Worm (Caenorhabditis elegans): Measurements from ENCODE around the gene best-23.

Gene best-23

DNA sequence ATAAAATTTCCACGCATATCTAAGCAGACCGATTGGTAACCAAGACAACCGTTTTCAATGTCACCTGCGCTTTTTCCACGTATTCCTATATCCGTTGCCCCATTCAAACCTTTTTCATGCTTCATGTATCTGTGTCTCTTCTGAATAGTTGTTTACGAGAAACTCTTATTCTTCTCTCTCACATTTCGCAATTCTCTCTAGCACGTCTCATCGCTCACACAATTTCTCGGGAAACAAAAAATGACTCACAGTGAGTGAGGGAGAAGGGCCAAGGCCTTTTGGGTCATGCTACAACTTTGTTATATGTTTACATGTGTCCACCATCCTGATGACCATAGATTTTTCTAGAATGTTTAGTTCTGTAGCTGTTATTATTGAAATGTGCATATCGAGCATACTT is 20.1 kb downstream of the best-23 start:
- TF ChIP-seq sea-1 (GFP tag; conservative IDR thresholded peaks at IDR 0.05) = no peak
- TF ChIP-seq hnd-1 (tag; optimal IDR thresholded peaks at IDR 0.05) = no peak
- TF ChIP-seq tra-4 (tag; optimal IDR thresholded peaks at IDR 0.05) = no peak
- no peak for TF ChIP-seq scrt-1 (GFP tag; IDR thresholded peaks at IDR 0.05)
- TF ChIP-seq ets-7 (tag; optimal IDR thresholded peaks at IDR 0.05) = no peak
- no peak for TF ChIP-seq tbx-11 (GFP tag; IDR thresholded peaks at IDR 0.05)
- TF ChIP-seq ceh-36 (tag; optimal IDR thresholded peaks at IDR 0.05) = no peak
- no peak for TF ChIP-seq tbx-37 (GFP tag; conservative IDR thresholded peaks at IDR 0.05)
- TF ChIP-seq B0310.2 (tag; optimal IDR thresholded peaks at IDR 0.05) = no peak
- TF ChIP-seq F13C5.2 (tag; optimal IDR thresholded peaks at IDR 0.05) = no peak
- TF ChIP-seq hmbx-1 (tag; optimal IDR thresholded peaks at IDR 0.05) = no peak
- TF ChIP-seq pes-1 (GFP tag; IDR thresholded peaks at IDR 0.05) = no peak

DNA sequence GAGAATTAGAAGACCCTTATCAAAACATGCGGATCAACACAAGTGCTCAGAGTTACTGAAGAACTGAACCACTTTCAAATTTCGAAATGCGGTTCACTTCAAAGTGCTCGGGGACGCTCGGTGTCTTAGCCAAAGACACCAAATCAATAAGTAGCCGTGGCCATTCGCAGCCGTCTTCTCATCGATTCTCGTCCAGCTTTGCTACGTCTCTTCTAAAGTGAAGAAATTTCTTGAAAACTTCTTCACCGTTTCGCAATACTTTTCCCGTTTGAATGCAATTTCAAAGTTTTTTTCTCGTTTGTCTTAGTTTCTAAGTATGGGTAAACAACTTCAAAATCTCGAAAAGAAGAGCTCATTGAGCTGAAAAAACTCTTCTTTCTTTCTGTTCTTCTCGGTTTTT is 22.5 kb downstream of the best-23 start:
- TF ChIP-seq tbx-37 (GFP tag; conservative IDR thresholded peaks at IDR 0.05) = no peak
- TF ChIP-seq hmbx-1 (tag; optimal IDR thresholded peaks at IDR 0.05) = no peak
- no peak for TF ChIP-seq F13C5.2 (tag; optimal IDR thresholded peaks at IDR 0.05)
- TF ChIP-seq sea-1 (GFP tag; conservative IDR thresholded peaks at IDR 0.05) = no peak
- TF ChIP-seq hnd-1 (tag; optimal IDR thresholded peaks at IDR 0.05) = no peak
- no peak for TF ChIP-seq ceh-13 (GFP tag; optimal IDR thresholded peaks at IDR 0.05)
- no peak for TF ChIP-seq ama-1 (optimal IDR thresholded peaks at IDR 0.05)

DNA sequence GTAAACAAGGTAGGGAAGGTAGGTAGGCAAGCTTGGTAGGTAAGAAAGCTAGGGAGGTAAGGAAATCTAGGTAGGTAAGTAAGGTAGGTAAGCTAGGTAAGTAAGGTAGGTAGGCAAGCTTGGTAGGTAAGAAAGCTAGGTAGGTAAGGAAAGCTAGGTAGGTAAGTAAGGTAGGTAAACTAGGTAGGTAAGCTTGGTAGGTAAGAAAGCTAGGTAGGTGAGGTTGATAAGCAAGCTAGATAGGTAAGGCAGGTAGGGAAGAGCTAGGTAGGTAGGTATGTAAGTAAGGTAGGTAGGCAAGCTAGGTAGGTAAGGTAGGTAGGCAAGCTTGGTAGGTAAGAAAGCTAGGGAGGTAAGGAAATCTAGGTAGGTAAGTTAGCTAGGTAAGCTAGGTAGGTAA is 24.2 kb downstream of the best-23 start:
- TF ChIP-seq sea-1 (GFP tag; conservative IDR thresholded peaks at IDR 0.05) (0 out of 2 replicates have a peak, but pooled peaks have one; percentile 43), tbx-11 (GFP tag; IDR thresholded peaks at IDR 0.05) (peak; percentile 64)

DNA sequence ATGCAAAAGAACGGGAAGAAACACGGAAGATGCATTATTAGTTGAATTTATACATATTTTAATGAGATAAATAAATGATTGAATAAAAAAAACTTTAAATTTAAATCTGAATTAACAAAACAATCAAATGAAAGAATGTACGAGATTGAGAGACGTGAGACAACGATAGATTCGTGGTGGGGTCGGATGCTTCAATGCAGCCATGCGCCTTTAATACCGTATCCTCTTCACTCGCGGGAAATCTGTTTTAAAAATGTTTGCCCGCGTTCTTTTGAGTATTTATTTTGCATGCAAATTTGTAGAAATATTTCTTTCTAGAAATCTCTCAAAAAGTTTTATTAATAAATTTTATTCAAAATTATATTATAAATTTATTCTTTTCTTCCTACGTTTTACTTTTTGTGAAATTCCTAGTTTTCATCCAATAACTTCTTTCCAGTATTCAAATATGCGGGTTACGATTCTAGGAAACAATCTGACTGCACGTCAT is 27.0 kb downstream of the best-23 start, which contains the start of gene perm-1:
Gene perm-1, plus strand, starts transcription at position 440 of the 490 bp plus-strand sequence.
- TF ChIP-seq pes-1 (GFP tag; IDR thresholded peaks at IDR 0.05) = no peak
- no peak for TF ChIP-seq ama-1 (optimal IDR thresholded peaks at IDR 0.05)
- TF ChIP-seq hnd-1 (tag; optimal IDR thresholded peaks at IDR 0.05) = no peak
- TF ChIP-seq B0310.2 (tag; optimal IDR thresholded peaks at IDR 0.05) = no peak
- TF ChIP-seq scrt-1 (GFP tag; IDR thresholded peaks at IDR 0.05) = no peak
- TF ChIP-seq sea-1 (GFP tag; conservative IDR thresholded peaks at IDR 0.05) = no peak
- no peak for TF ChIP-seq hmbx-1 (tag; optimal IDR thresholded peaks at IDR 0.05)
- no peak for TF ChIP-seq F13C5.2 (tag; optimal IDR thresholded peaks at IDR 0.05)
- no peak for TF ChIP-seq tra-4 (tag; optimal IDR thresholded peaks at IDR 0.05)
- no peak for TF ChIP-seq ets-7 (tag; optimal IDR thresholded peaks at IDR 0.05)
- no peak for TF ChIP-seq aly-1 (tag; optimal IDR thresholded peaks at IDR 0.05)

DNA sequence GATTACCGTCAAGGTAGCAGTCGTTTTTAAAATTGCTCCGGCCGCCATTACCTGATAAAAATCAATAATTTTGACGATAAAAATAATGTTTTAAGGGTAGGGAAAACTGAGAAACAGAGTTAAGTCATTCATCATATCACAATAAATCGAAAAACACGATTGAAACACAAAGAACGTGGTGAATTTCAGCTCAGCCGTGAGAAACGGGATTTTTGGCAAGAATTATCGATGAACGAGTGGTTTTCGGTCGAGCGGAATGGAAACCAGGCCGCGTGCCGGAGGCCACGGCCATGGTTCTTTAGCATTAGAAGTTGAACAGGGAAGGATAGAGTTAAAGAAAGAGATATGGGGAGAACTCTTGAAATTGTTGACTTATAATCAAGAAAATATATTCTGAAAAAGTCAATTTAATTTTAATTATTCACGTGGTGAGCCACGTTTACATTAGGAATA is 28.1 kb downstream of the best-23 start, which contains the start of the genes vha-4 and T01H3.5:
Gene vha-4, minus strand, starts transcription at position 51 of the 453 bp plus-strand sequence.
Gene T01H3.5, plus strand, starts transcription at position 351 of the 453 bp plus-strand sequence.
- TF ChIP-seq tbx-11 (GFP tag; IDR thresholded peaks at IDR 0.05) = no peak
- TF ChIP-seq hmg-4 (GFP tag; optimal IDR thresholded peaks at IDR 0.05) = no peak
- TF ChIP-seq hnd-1 (tag; optimal IDR thresholded peaks at IDR 0.05) = no peak
- no peak for TF ChIP-seq pes-1 (GFP tag; IDR thresholded peaks at IDR 0.05)

DNA sequence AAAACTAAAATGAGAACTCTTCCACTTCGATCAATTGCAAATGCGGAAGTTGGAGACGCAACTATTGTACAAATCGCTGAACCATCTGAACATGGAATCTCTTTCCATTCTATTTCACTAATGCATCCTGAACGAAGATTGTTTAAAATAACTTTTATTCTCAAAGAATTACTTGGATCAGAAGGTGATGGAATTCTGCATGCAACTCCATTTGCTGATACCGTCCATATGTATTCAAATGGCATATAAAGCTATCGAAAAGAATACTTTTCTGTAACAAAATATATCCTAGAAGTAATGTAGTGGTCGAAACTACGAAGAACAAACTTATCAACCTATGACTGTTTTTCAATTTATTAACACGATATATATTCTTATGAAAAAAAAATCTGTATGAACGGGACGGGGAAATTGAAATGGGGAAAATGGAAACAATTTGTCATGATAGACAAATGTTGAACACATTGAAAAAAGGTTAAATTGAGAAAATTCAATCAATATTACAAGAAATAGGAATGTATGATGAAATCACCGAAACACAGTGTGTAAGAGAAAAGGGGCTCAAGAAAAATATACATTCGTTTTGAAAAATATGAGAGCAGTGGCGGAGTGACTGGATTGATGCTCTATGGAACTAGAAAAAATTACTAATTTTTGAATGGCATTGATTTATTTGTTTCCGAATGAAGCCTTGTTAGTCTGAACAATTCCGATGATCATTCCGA is 29.5 kb downstream of the best-23 start, which contains the start of gene T01H3.2:
Gene T01H3.2, minus strand, starts transcription at position 251 of the 725 bp plus-strand sequence.
- TF ChIP-seq hnd-1 (tag; optimal IDR thresholded peaks at IDR 0.05) (no peak), tbx-11 (GFP tag; IDR thresholded peaks at IDR 0.05) (no peak), scrt-1 (GFP tag; IDR thresholded peaks at IDR 0.05) (no peak), aly-1 (tag; optimal IDR thresholded peaks at IDR 0.05) (no peak), B0310.2 (tag; optimal IDR thresholded peaks at IDR 0.05) (no peak), flt-1 (GFP tag; IDR thresholded peaks at IDR 0.05) (no peak), ceh-13 (GFP tag; optimal IDR thresholded peaks at IDR 0.05) (no peak), ceh-36 (tag; optimal IDR thresholded peaks at IDR 0.05) (no peak), hmbx-1 (tag; optimal IDR thresholded peaks at IDR 0.05) (no peak), tra-4 (tag; optimal IDR thresholded peaks at IDR 0.05) (no peak), ets-7 (tag; optimal IDR thresholded peaks at IDR 0.05) (no peak), pes-1 (GFP tag; IDR thresholded peaks at IDR 0.05) (no peak), hmg-4 (GFP tag; optimal IDR thresholded peaks at IDR 0.05) (no peak), F13C5.2 (tag; optimal IDR thresholded peaks at IDR 0.05) (no peak), sea-1 (GFP tag; conservative IDR thresholded peaks at IDR 0.05) (no peak), ama-1 (optimal IDR thresholded peaks at IDR 0.05) (no peak)

DNA sequence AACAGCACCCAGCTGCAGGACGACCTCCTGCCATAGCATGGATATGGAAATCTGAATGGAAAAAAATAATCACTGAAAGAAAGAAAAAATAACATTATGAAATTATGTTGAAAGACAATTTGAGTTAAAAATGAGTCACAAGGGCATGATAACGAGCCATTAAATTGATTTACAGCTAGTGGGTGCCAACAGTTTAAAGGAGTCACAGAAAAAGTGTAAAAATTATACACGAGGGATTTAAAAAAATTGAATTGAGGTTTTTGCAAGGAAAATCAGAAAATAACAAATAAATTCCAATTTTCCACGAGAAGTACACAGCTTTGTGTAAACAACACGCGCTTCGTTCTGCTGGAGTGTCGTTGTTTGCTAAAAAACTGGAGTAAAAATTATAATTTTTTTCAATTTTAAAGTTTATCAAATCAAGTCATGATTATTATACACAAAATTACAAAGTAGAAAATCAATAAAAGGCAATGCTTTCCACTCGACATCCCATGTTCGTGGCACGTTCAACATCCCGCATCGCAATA is 33.5 kb downstream of the best-23 start, which contains the start of gene T01H3.3:
Gene T01H3.3, minus strand, starts transcription at position 51 of the 530 bp plus-strand sequence.
- TF ChIP-seq aly-1 (tag; optimal IDR thresholded peaks at IDR 0.05) = no peak
- TF ChIP-seq ceh-13 (GFP tag; optimal IDR thresholded peaks at IDR 0.05) = no peak
- TF ChIP-seq ceh-36 (tag; optimal IDR thresholded peaks at IDR 0.05) = no peak
- TF ChIP-seq pes-1 (GFP tag; IDR thresholded peaks at IDR 0.05) = no peak
- no peak for TF ChIP-seq B0310.2 (tag; optimal IDR thresholded peaks at IDR 0.05)
- TF ChIP-seq tbx-37 (GFP tag; conservative IDR thresholded peaks at IDR 0.05) = no peak
- TF ChIP-seq sea-1 (GFP tag; conservative IDR thresholded peaks at IDR 0.05) = no peak
- TF ChIP-seq ama-1 (optimal IDR thresholded peaks at IDR 0.05) = no peak
- TF ChIP-seq scrt-1 (GFP tag; IDR thresholded peaks at IDR 0.05) = no peak
- no peak for TF ChIP-seq F13C5.2 (tag; optimal IDR thresholded peaks at IDR 0.05)
- TF ChIP-seq hmg-4 (GFP tag; optimal IDR thresholded peaks at IDR 0.05) = no peak
